Fruit fly (Drosophila melanogaster): ENCODE data around the gene CG9259.

CG9259 gene

DNA sequence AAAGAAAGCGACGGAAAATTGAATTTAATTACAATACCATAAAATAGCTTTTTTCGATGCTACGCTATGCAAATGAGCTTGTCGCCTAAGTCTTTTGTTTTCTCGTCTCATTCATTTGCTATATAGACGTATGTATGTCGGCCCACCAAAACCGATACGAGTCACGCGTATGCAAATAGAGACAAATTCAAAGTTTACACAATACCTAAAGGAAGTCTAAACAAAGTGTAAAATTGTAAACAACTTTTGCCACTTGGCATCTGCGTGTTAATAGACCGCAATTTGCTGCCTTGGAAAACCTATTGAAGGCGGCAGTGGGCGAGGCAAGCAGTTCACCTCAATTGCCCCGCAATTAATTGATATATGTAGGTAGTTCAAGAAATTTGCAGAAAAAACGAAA, 26.6 kb upstream of the CG9259 start (continued):
- TF ChIP-seq CG15514 (GFP tag; optimal IDR thresholded peaks at IDR 0.05) (no peak), CG3995 (GFP tag; optimal IDR thresholded peaks at IDR 0.05) (no peak), so (GFP tag; IDR thresholded peaks at IDR 0.05) (no peak), CG7987 (GFP tag; optimal IDR thresholded peaks at IDR 0.05) (peak; percentile 13), yki (optimal IDR thresholded peaks at IDR 0.05) (no peak), lbe (GFP tag; optimal IDR thresholded peaks at IDR 0.05) (no peak), insv (GFP tag; optimal IDR thresholded peaks at IDR 0.05) (no peak), CG17612 (GFP tag; IDR thresholded peaks at IDR 0.05) (no peak), abd-A (tag; optimal IDR thresholded peaks at IDR 0.05) (peak; percentile 14), CG8290 (GFP tag; optimal IDR thresholded peaks at IDR 0.05) (no peak), CG8290 (tag; optimal IDR thresholded peaks at IDR 0.05) (peak in 1 of 2 experiments; percentile 21), CG11560 (tag; IDR thresholded peaks at IDR 0.05) (no peak), B-H1 (GFP tag; IDR thresholded peaks at IDR 0.05) (no peak), tna (GFP tag; IDR thresholded peaks at IDR 0.05; ENCODE audit: partially characterized antibody) (no peak), hth (optimal IDR thresholded peaks at IDR 0.05) (no peak), CG8924 (tag; optimal IDR thresholded peaks at IDR 0.05) (no peak), chinmo (GFP tag; IDR thresholded peaks at IDR 0.05; ENCODE audit: partially characterized antibody) (0 out of 4 replicates have a peak, but pooled peaks have one; percentile 63), Dip2 (GFP tag; IDR thresholded peaks at IDR 0.05) (no peak), CG10654 (GFP tag; optimal IDR thresholded peaks at IDR 0.05) (no peak), CG6689 (GFP tag; IDR thresholded peaks at IDR 0.05) (no peak), Hand (GFP tag; optimal IDR thresholded peaks at IDR 0.05) (no peak), CG17186 (GFP tag; optimal IDR thresholded peaks at IDR 0.05) (no peak), HHEX (GFP tag; optimal IDR thresholded peaks at IDR 0.05) (no peak), gfzf (GFP tag; optimal IDR thresholded peaks at IDR 0.05) (no peak), CG11093 (GFP tag; IDR thresholded peaks at IDR 0.05) (no peak), maf-S (GFP tag; optimal IDR thresholded peaks at IDR 0.05) (no peak), zf30C (GFP tag; optimal IDR thresholded peaks at IDR 0.05) (no peak), NfI (GFP tag; optimal IDR thresholded peaks at IDR 0.05) (no peak), Sox102F (GFP tag; optimal IDR thresholded peaks at IDR 0.05) (peak; percentile 17), CG32532 (GFP tag; IDR thresholded peaks at IDR 0.05) (no peak), ftz-f1 (GFP tag; optimal IDR thresholded peaks at IDR 0.05) (no peak), CG12942 (GFP tag; optimal IDR thresholded peaks at IDR 0.05) (no peak), dmrt99B (tag; optimal IDR thresholded peaks at IDR 0.05) (no peak), nom (GFP tag; optimal IDR thresholded peaks at IDR 0.05) (no peak), Dp (GFP tag; optimal IDR thresholded peaks at IDR 0.05) (no peak), hkb (optimal IDR thresholded peaks at IDR 0.05) (no peak), hkb (GFP tag; IDR thresholded peaks at IDR 0.05) (no peak), CG4360 (GFP tag; IDR thresholded peaks at IDR 0.05) (no peak), dati (GFP tag; IDR thresholded peaks at IDR 0.05) (no peak), pita (GFP tag; optimal IDR thresholded peaks at IDR 0.05) (no peak), CG6654 (GFP tag; optimal IDR thresholded peaks at IDR 0.05) (no peak), ase (GFP tag; IDR thresholded peaks at IDR 0.05) (no peak), bsh (GFP tag; optimal IDR thresholded peaks at IDR 0.05) (no peak), Blimp-1 (GFP tag; optimal IDR thresholded peaks at IDR 0.05) (no peak), otp (GFP tag; IDR thresholded peaks at IDR 0.05) (no peak), esg (GFP tag; conservative IDR thresholded peaks at IDR 0.05) (no peak), CG12155 (GFP tag; optimal IDR thresholded peaks at IDR 0.05) (no peak), CG4282 (GFP tag; optimal IDR thresholded peaks at IDR 0.05) (no peak), CG4404 (GFP tag; IDR thresholded peaks at IDR 0.05) (no peak), CG13424 (tag; optimal IDR thresholded peaks at IDR 0.05) (no peak), CG12299 (tag; optimal IDR thresholded peaks at IDR 0.05) (no peak), NC2β (GFP tag; optimal IDR thresholded peaks at IDR 0.05) (no peak), inv (GFP tag; IDR thresholded peaks at IDR 0.05; ENCODE audit: partially characterized antibody) (no peak)

Data from whole organism, embryonic.